Fruit fly (Drosophila melanogaster): ENCODE results near the gene CG5199.

DNA sequence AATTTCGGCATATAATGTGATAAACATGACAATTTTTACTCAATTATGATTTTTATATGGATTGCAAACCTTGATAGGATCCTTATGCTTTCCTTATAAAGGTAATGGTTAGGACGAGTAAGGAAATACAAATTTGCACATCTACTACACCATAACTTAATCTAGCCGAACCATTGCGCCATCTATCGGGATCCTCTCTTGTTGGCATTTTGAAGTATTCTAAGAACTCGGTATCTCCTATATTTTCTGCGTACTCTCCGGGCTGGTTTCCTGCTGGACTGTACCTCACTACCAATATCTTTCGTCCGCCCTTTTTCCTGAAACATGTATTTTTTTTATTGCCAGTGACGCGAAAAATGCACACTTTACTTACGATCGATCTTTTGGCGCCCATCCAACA, 12.0 kb upstream of the CG5199 start, which contains the start of gene atk:
- no peak for TF ChIP-seq CG10348 (GFP tag; IDR thresholded peaks at IDR 0.05)
- TF ChIP-seq CG8159 (tag; optimal IDR thresholded peaks at IDR 0.05), result no peak
- TF ChIP-seq gl (tag; optimal IDR thresholded peaks at IDR 0.05), result no peak
- TF ChIP-seq EcR (GFP tag; optimal IDR thresholded peaks at IDR 0.05), result no peak

Measured in whole organism, pupa.